Worm (Caenorhabditis elegans) whole organism, L3 larva: ENCODE measurements around the gene bli-1.

Experiments used
- R02D3.7 ChIP-seq: fragments of 150-350 bp; optimal IDR thresholded peaks from 2 replicates; lab custom pipeline; 2014; ENCODE audit warnings: missing biosample characterization, missing genetic modification characterization
- ama-1 ChIP-seq: fragments of 150-350 bp; optimal IDR thresholded peaks from 2 replicates; lab custom pipeline; 2018
- ceh-16 ChIP-seq: sonication (generic microtip); optimal IDR thresholded peaks from 2 replicates; lab custom pipeline; 2017; ENCODE audit warnings: missing biosample characterization, missing genetic modification characterization
- ceh-28 ChIP-seq: fragments of 150-350 bp; optimal IDR thresholded peaks from 2 replicates; lab custom pipeline; 2014; ENCODE audit warnings: missing biosample characterization, missing genetic modification reagents, missing genetic modification characterization
- daf-12 ChIP-seq: fragments of 150-350 bp; optimal IDR thresholded peaks from 2 replicates; lab custom pipeline; 2014; ENCODE audit warnings: missing biosample characterization, missing genetic modification reagents, missing genetic modification characterization
- egl-27 ChIP-seq: sonication (generic microtip); optimal IDR thresholded peaks from 4 replicates; lab custom pipeline; 2017; ENCODE audit warnings: missing biosample characterization, missing genetic modification reagents, missing genetic modification characterization
- egl-5 ChIP-seq: fragments of 150-350 bp; optimal IDR thresholded peaks from 2 replicates; lab custom pipeline; 2017; ENCODE audit warnings: missing biosample characterization, missing genetic modification reagents, missing genetic modification characterization, inconsistent platforms
- elt-1 ChIP-seq: fragments of 150-350 bp; optimal IDR thresholded peaks from 2 replicates; lab custom pipeline; 2014; ENCODE audit warnings: missing biosample characterization, missing genetic modification characterization
- elt-2 ChIP-seq: sonication (generic microtip); optimal IDR thresholded peaks from 2 replicates; lab custom pipeline; 2016; ENCODE audit warnings: missing genetic modification reagents, mild to moderate bottlenecking, missing genetic modification characterization, missing compliant biosample characterization
- eor-1 ChIP-seq, 2 experiments: fragments of 150-350 bp; optimal IDR thresholded peaks; 2 replicates each; lab custom pipeline; 2014 to 2018; ENCODE audit warnings: missing biosample characterization in 2 of 2, missing genetic modification characterization in 2 of 2
- fkh-10 ChIP-seq: sonication (generic microtip); optimal IDR thresholded peaks from 2 replicates; lab custom pipeline; 2017; ENCODE audit warnings: missing biosample characterization, missing genetic modification reagents, missing genetic modification characterization
- fkh-2 ChIP-seq: fragments of 150-350 bp; optimal IDR thresholded peaks from 2 replicates; lab custom pipeline; 2014; ENCODE audit warnings: missing biosample characterization, missing genetic modification reagents, missing genetic modification characterization
- fos-1 ChIP-seq: fragments of 150-350 bp; optimal IDR thresholded peaks from 2 replicates; lab custom pipeline; 2014; ENCODE audit warnings: missing biosample characterization, missing genetic modification characterization
- hmg-11 ChIP-seq: sonication (generic microtip); optimal IDR thresholded peaks from 2 replicates; lab custom pipeline; 2016; ENCODE audit warnings: missing genetic modification characterization, missing compliant biosample characterization
- jun-1 ChIP-seq: fragments of 150-350 bp; optimal IDR thresholded peaks from 2 replicates; lab custom pipeline; 2014; ENCODE audit warnings: missing biosample characterization, missing genetic modification reagents, missing genetic modification characterization
- lin-15B ChIP-seq: fragments of 150-350 bp; optimal IDR thresholded peaks from 2 replicates; lab custom pipeline; 2014; ENCODE audit warnings: missing biosample characterization, missing genetic modification characterization
- lin-39 ChIP-seq: fragments of 150-350 bp; optimal IDR thresholded peaks from 2 replicates; lab custom pipeline; 2018; ENCODE audit warnings: missing biosample characterization, missing genetic modification reagents, missing genetic modification characterization
- mdl-1 ChIP-seq: fragments of 150-350 bp; optimal IDR thresholded peaks from 2 replicates; lab custom pipeline; 2014; ENCODE audit warnings: missing biosample characterization, missing genetic modification characterization
- mml-1 ChIP-seq: fragments of 150-350 bp; sonication (generic microtip); optimal IDR thresholded peaks from 3 replicates; lab custom pipeline; 2014; ENCODE audit warnings: missing biosample characterization, missing genetic modification characterization
- nhr-12 ChIP-seq: fragments of 150-350 bp; optimal IDR thresholded peaks from 2 replicates; lab custom pipeline; 2014; ENCODE audit warnings: missing biosample characterization, missing genetic modification characterization
- nhr-237 ChIP-seq: fragments of 150-350 bp; optimal IDR thresholded peaks from 2 replicates; lab custom pipeline; 2014; ENCODE audit warnings: missing biosample characterization, missing genetic modification characterization
- nhr-25 ChIP-seq: sonication (generic microtip); optimal IDR thresholded peaks from 2 replicates; lab custom pipeline; 2017; ENCODE audit warnings: missing biosample characterization, missing genetic modification characterization
- nhr-28 ChIP-seq: fragments of 150-350 bp; optimal IDR thresholded peaks from 2 replicates; lab custom pipeline; 2014; ENCODE audit warnings: missing biosample characterization, missing genetic modification characterization
- nhr-43 ChIP-seq: sonication (generic microtip); optimal IDR thresholded peaks from 2 replicates; lab custom pipeline; 2016; ENCODE audit warnings: mild to moderate bottlenecking, missing genetic modification characterization, missing compliant biosample characterization; ENCODE audit not compliant: poor library complexity, severe bottlenecking
- nhr-67 ChIP-seq: fragments of 150-350 bp; optimal IDR thresholded peaks from 2 replicates; lab custom pipeline; 2014; ENCODE audit warnings: missing biosample characterization, missing genetic modification characterization
- nhr-76 ChIP-seq: fragments of 150-350 bp; sonication (generic microtip); optimal IDR thresholded peaks from 5 replicates; lab custom pipeline; 2014; ENCODE audit warnings: missing biosample characterization, missing genetic modification characterization
- nhr-77 ChIP-seq: fragments of 150-350 bp; optimal IDR thresholded peaks from 2 replicates; lab custom pipeline; 2014; ENCODE audit warnings: missing biosample characterization, missing genetic modification characterization
- pha-4 ChIP-seq: fragments of 150-350 bp; optimal IDR thresholded peaks from 2 replicates; lab custom pipeline; 2014; ENCODE audit warnings: missing biosample characterization, missing genetic modification reagents, missing genetic modification characterization
- pqm-1 ChIP-seq: fragments of 150-350 bp; optimal IDR thresholded peaks from 2 replicates; lab custom pipeline; 2017; ENCODE audit warnings: missing biosample characterization, missing genetic modification characterization, inconsistent platforms
- sea-2 ChIP-seq: fragments of 150-350 bp; sonication (generic microtip); optimal IDR thresholded peaks from 4 replicates; lab custom pipeline; 2014; ENCODE audit warnings: missing biosample characterization, missing genetic modification reagents, missing genetic modification characterization
- skn-1 ChIP-seq: fragments of 150-350 bp; optimal IDR thresholded peaks from 2 replicates; lab custom pipeline; 2014; ENCODE audit warnings: missing biosample characterization, missing genetic modification characterization
- snpc-4 ChIP-seq: fragments of 150-350 bp; optimal IDR thresholded peaks from 2 replicates; lab custom pipeline; 2014; ENCODE audit warnings: missing biosample characterization, missing genetic modification characterization
- tbx-2 ChIP-seq: sonication (generic microtip); optimal IDR thresholded peaks from 2 replicates; lab custom pipeline; 2016; ENCODE audit warnings: mild to moderate bottlenecking, missing genetic modification characterization, missing compliant biosample characterization
- unc-39 ChIP-seq: sonication (generic microtip); optimal IDR thresholded peaks from 4 replicates; lab custom pipeline; 2017; ENCODE audit warnings: missing biosample characterization, missing genetic modification characterization
- unc-62 ChIP-seq: fragments of 150-350 bp; sonication (generic microtip); optimal IDR thresholded peaks from 4 replicates; lab custom pipeline; 2014; ENCODE audit warnings: missing biosample characterization, missing genetic modification reagents, missing genetic modification characterization
- zag-1 ChIP-seq: fragments of 150-350 bp; optimal IDR thresholded peaks from 2 replicates; lab custom pipeline; 2014; ENCODE audit warnings: missing biosample characterization, missing genetic modification characterization
- ztf-11 ChIP-seq: fragments of 150-350 bp; optimal IDR thresholded peaks from 2 replicates; lab custom pipeline; 2014; ENCODE audit warnings: missing biosample characterization, missing genetic modification characterization
- ztf-4 ChIP-seq: fragments of 150-350 bp; optimal IDR thresholded peaks from 2 replicates; lab custom pipeline; 2014; ENCODE audit warnings: missing biosample characterization, missing genetic modification characterization

The bli-1 gene

ce11 chrII:10706901-10707300, 1.9 kb upstream of the bli-1 start, which contains the start of gene col-80:
Gene col-80 (plus strand): TSS chrII:10707201.
- TF ChIP-seq lin-39 (no peak), eor-1 (tag; optimal IDR thresholded peaks at IDR 0.05; lab: Kevin White, UChicago) (no peak), mdl-1 (tag; lab: Kevin White, UChicago) (no peak), ceh-28 (tag; lab: Kevin White, UChicago) (no peak), nhr-237 (tag; lab: Kevin White, UChicago) (no peak), ama-1 (no peak), R02D3.7 (tag; lab: Kevin White, UChicago) (no peak), zag-1 (no peak), nhr-76 (tag; lab: Kevin White, UChicago) (no peak), hmg-11 (tag; lab: Kevin White, UChicago) (no peak), snpc-4 (tag; lab: Kevin White, UChicago) (no peak), daf-12 (tag; lab: Kevin White, UChicago) (no peak), nhr-77 (no peak), unc-39 (tag; lab: Kevin White, UChicago) (no peak), egl-5 (tag; lab: Kevin White, UChicago) (no peak), elt-1 (tag; lab: Kevin White, UChicago) (no peak), fkh-2 (tag; lab: Kevin White, UChicago) (no peak), sea-2 (GFP tag; lab: Kevin White, UChicago) (no peak), nhr-12 (tag; lab: Kevin White, UChicago) (no peak)
- TF ChIP-seq, all 47 proteins: peak for 0

- TF ChIP-seq nhr-43 (tag; lab: Kevin White, UChicago) (no peak), nhr-67 (tag; lab: Kevin White, UChicago) (no peak), egl-27 (tag; lab: Kevin White, UChicago) (no peak), ceh-16 (tag; lab: Kevin White, UChicago) (no peak), daf-12 (tag; lab: Kevin White, UChicago) (no peak)
Observed at ce11 chrII:10707439-10708096, 1.2 kb upstream of the bli-1 start.

ce11 chrII:10714262-10714933, 5.6 kb downstream of the bli-1 start, which contains the start of the genes dph-2 and C09G5.7:
Gene dph-2 (minus strand): TSS chrII:10714297.
Gene C09G5.7 (plus strand): TSS chrII:10714883.
- TF ChIP-seq lin-15B (peak; percentile 47), jun-1 (tag; lab: Kevin White, UChicago) (no peak)

- TF ChIP-seq R02D3.7 (tag; lab: Kevin White, UChicago) (no peak), nhr-237 (tag; lab: Kevin White, UChicago) (no peak), elt-2 (no peak), jun-1 (tag; lab: Kevin White, UChicago) (no peak), zag-1 (no peak), ztf-11 (tag; lab: Kevin White, UChicago) (no peak), nhr-28 (tag; lab: Kevin White, UChicago) (no peak), ztf-4 (tag; lab: Kevin White, UChicago) (no peak), pqm-1 (tag; lab: Kevin White, UChicago) (no peak), fos-1 (no peak), skn-1 (no peak), tbx-2 (tag; lab: Kevin White, UChicago) (no peak), egl-27 (tag; lab: Kevin White, UChicago) (no peak), ceh-28 (tag; lab: Kevin White, UChicago) (no peak)
- TF ChIP-seq, all 47 proteins: peak for 0
Observed at ce11 chrII:10717124-10717523, 8.4 kb downstream of the bli-1 start, which contains the start of gene C09G5.13. Gene C09G5.13 (plus strand): TSS chrII:10717424.

- TF ChIP-seq nhr-43 (tag; lab: Kevin White, UChicago): no peak
- TF ChIP-seq lin-39: no peak
- TF ChIP-seq fkh-2 (tag; lab: Kevin White, UChicago): no peak
- TF ChIP-seq nhr-25: no peak
- TF ChIP-seq mml-1 (tag; lab: Kevin White, UChicago): no peak
- TF ChIP-seq fkh-10 (GFP tag; lab: Kevin White, UChicago): no peak
- no peak for TF ChIP-seq fos-1
- no peak for TF ChIP-seq unc-62
- no peak for TF ChIP-seq elt-2
- TF ChIP-seq pqm-1 (tag; lab: Kevin White, UChicago): no peak
- no peak for TF ChIP-seq pha-4
- TF ChIP-seq R02D3.7 (tag; lab: Kevin White, UChicago): no peak
- TF ChIP-seq sea-2 (GFP tag; lab: Kevin White, UChicago): no peak
Observed at ce11 chrII:10719931-10720330, 11.2 kb downstream of the bli-1 start, which contains the start of gene mks-5. Gene mks-5 (plus strand): TSS chrII:10720231.
